Worm (Caenorhabditis elegans) whole organism, late embryonic: ENCODE measurements around the gene F35H10.2.
"Not testable (repeated sequence)": the region's sequence is repeated elsewhere in the genome, so short reads cannot be mapped to it uniquely, and the experiment has no call there.

Experiments
- C08G9.2 ChIP-seq: sonication (generic microtip); optimal IDR thresholded peaks from 2 replicates; lab custom pipeline; 2016; ENCODE audit warnings: mild to moderate bottlenecking, missing genetic modification characterization, moderate library complexity, missing compliant biosample characterization
- K02D7.2 ChIP-seq: sonication (generic microtip); optimal IDR thresholded peaks from 2 replicates; lab custom pipeline; 2017; ENCODE audit warnings: mild to moderate bottlenecking, missing genetic modification characterization, missing compliant biosample characterization
- K09A11.1 ChIP-seq: sonication (generic microtip); optimal IDR thresholded peaks from 2 replicates; lab custom pipeline; 2017; ENCODE audit warnings: antibody characterized with exemption, mild to moderate bottlenecking, missing genetic modification characterization, missing compliant biosample characterization; ENCODE audit not compliant: insufficient read depth
- Y22D7AL.16 ChIP-seq: sonication (generic microtip); optimal IDR thresholded peaks from 2 replicates; lab custom pipeline; 2016; ENCODE audit warnings: missing genetic modification characterization, missing compliant biosample characterization
- ahr-1 ChIP-seq: sonication (generic microtip); optimal IDR thresholded peaks from 2 replicates; lab custom pipeline; 2016; ENCODE audit warnings: missing genetic modification characterization, missing compliant biosample characterization
- ama-1 ChIP-seq: fragments of 150-350 bp; optimal IDR thresholded peaks from 2 replicates; lab custom pipeline; 2014
- ceh-14 ChIP-seq: sonication (generic microtip); optimal IDR thresholded peaks from 2 replicates; lab custom pipeline; 2016; ENCODE audit warnings: missing genotype, missing genetic modification characterization, missing compliant biosample characterization
- ceh-18 ChIP-seq: sonication (generic microtip); optimal IDR thresholded peaks from 2 replicates; lab custom pipeline; 2016; ENCODE audit warnings: missing genetic modification characterization, missing compliant biosample characterization
- ceh-2 ChIP-seq: sonication (generic microtip); optimal IDR thresholded peaks from 2 replicates; lab custom pipeline; 2016; ENCODE audit warnings: missing genotype, missing genetic modification characterization, missing compliant biosample characterization
- ceh-24 ChIP-seq: sonication (generic microtip); optimal IDR thresholded peaks from 2 replicates; lab custom pipeline; 2016; ENCODE audit warnings: mild to moderate bottlenecking, missing genetic modification characterization, missing compliant biosample characterization
- ceh-34 ChIP-seq: sonication (generic microtip); optimal IDR thresholded peaks from 2 replicates; lab custom pipeline; 2016; ENCODE audit warnings: mild to moderate bottlenecking, missing genetic modification characterization, missing compliant biosample characterization
- ceh-45 ChIP-seq: fragments of 200-800 bp; sonication (Bioruptor generic); IDR thresholded peaks from 2 replicates; pipeline ENCODE4 v1.3.6; 2022; ENCODE audit warnings: missing genetic modification reagents, missing genetic modification characterization, missing compliant biosample characterization
- ceh-48 ChIP-seq: sonication (generic microtip); optimal IDR thresholded peaks from 2 replicates; lab custom pipeline; 2016; ENCODE audit warnings: missing genetic modification characterization, inconsistent platforms, missing compliant biosample characterization
- che-1 ChIP-seq: sonication (generic microtip); optimal IDR thresholded peaks from 2 replicates; lab custom pipeline; 2016; ENCODE audit warnings: mild to moderate bottlenecking, missing genetic modification characterization, missing compliant biosample characterization
- elt-2 ChIP-seq: sonication (generic microtip); optimal IDR thresholded peaks from 2 replicates; lab custom pipeline; 2016; ENCODE audit warnings: missing genetic modification reagents, missing genetic modification characterization, missing compliant biosample characterization
- elt-4 ChIP-seq: sonication (generic microtip); optimal IDR thresholded peaks from 2 replicates; lab custom pipeline; 2016; ENCODE audit warnings: missing genetic modification characterization, missing compliant biosample characterization
- ets-4 ChIP-seq: sonication (generic microtip); optimal IDR thresholded peaks from 2 replicates; lab custom pipeline; 2016; ENCODE audit warnings: missing genetic modification characterization, missing compliant biosample characterization
- gmeb-2 ChIP-seq: sonication (generic microtip); optimal IDR thresholded peaks from 2 replicates; lab custom pipeline; 2016; ENCODE audit warnings: missing genetic modification characterization, inconsistent platforms, missing compliant biosample characterization
- hlh-6 ChIP-seq: sonication (generic microtip); optimal IDR thresholded peaks from 2 replicates; lab custom pipeline; 2016; ENCODE audit warnings: missing genotype, missing genetic modification characterization, missing compliant biosample characterization
- hlh-8 ChIP-seq: sonication (generic microtip); optimal IDR thresholded peaks from 2 replicates; lab custom pipeline; 2016; ENCODE audit warnings: missing genotype, missing genetic modification characterization, missing compliant biosample characterization
- lin-11 ChIP-seq: fragments of 200-800 bp; sonication (Bioruptor generic); optimal IDR thresholded peaks from 2 replicates; lab custom pipeline; 2018; ENCODE audit warnings: mild to moderate bottlenecking, missing genetic modification characterization, missing compliant biosample characterization
- madf-2 ChIP-seq: sonication (generic microtip); optimal IDR thresholded peaks from 2 replicates; lab custom pipeline; 2017; ENCODE audit warnings: missing genetic modification characterization, missing compliant biosample characterization
- mec-3 ChIP-seq: sonication (generic microtip); optimal IDR thresholded peaks from 2 replicates; lab custom pipeline; 2016; ENCODE audit warnings: borderline replicate concordance, missing genetic modification characterization, missing compliant biosample characterization
- nfya-1 ChIP-seq: sonication (generic microtip); optimal IDR thresholded peaks from 2 replicates; lab custom pipeline; 2017; ENCODE audit warnings: missing genetic modification characterization, mild to moderate bottlenecking, missing compliant biosample characterization, antibody characterized with exemption, moderate library complexity
- nhr-11 ChIP-seq: fragments of 150-350 bp; optimal IDR thresholded peaks from 2 replicates; lab custom pipeline; 2014; ENCODE audit warnings: missing biosample characterization, missing genetic modification characterization
- nhr-232 ChIP-seq: sonication (generic microtip); optimal IDR thresholded peaks from 2 replicates; lab custom pipeline; 2016; ENCODE audit warnings: missing genetic modification characterization, missing compliant biosample characterization
- odd-2 ChIP-seq: sonication (generic microtip); optimal IDR thresholded peaks from 2 replicates; lab custom pipeline; 2017; ENCODE audit warnings: antibody characterized with exemption, mild to moderate bottlenecking, missing genetic modification characterization, missing compliant biosample characterization
- pag-3 ChIP-seq: sonication (generic microtip); optimal IDR thresholded peaks from 2 replicates; lab custom pipeline; 2016; ENCODE audit warnings: missing compliant biosample characterization, missing genetic modification characterization, borderline replicate concordance
- pat-9 ChIP-seq: fragments of 200-800 bp; sonication (Bioruptor generic); optimal IDR thresholded peaks from 2 replicates; lab custom pipeline; 2018; ENCODE audit warnings: mild to moderate bottlenecking, missing genetic modification characterization, moderate library complexity, missing compliant biosample characterization
- pax-1 ChIP-seq: fragments of 150-350 bp; optimal IDR thresholded peaks from 2 replicates; lab custom pipeline; 2014; ENCODE audit warnings: missing biosample characterization, missing genetic modification characterization
- pha-4 ChIP-seq: fragments of 150-350 bp; optimal IDR thresholded peaks from 2 replicates; lab custom pipeline; 2018; ENCODE audit warnings: missing biosample characterization, missing genetic modification reagents, missing genetic modification characterization
- ref-2 ChIP-seq: sonication (generic microtip); optimal IDR thresholded peaks from 2 replicates; lab custom pipeline; 2016; ENCODE audit warnings: missing genetic modification characterization, missing compliant biosample characterization
- sdc-2 ChIP-seq: sonication (generic microtip); optimal IDR thresholded peaks from 2 replicates; lab custom pipeline; 2016; ENCODE audit warnings: missing genotype, missing genetic modification characterization, missing compliant biosample characterization
- sox-4 ChIP-seq: sonication (generic microtip); optimal IDR thresholded peaks from 2 replicates; lab custom pipeline; 2017; ENCODE audit warnings: mild to moderate bottlenecking, missing genetic modification characterization, inconsistent platforms, missing compliant biosample characterization
- tbx-2 ChIP-seq: sonication (generic microtip); optimal IDR thresholded peaks from 2 replicates; lab custom pipeline; 2016; ENCODE audit warnings: missing genetic modification characterization, missing compliant biosample characterization
- unc-3 ChIP-seq, 2 experiments: fragments of 200-800 bp in 1 of 2; sonication (Bioruptor generic) in 1 of 2; sonication (generic microtip) in 1 of 2; conservative IDR thresholded peaks in 1 of 2; optimal IDR thresholded peaks in 1 of 2; 2 replicates each; pipeline versions ENCODE4 v1.3.6 to Lab custom; 2016 to 2022; ENCODE audit warnings: missing compliant biosample characterization in 2 of 2, missing genetic modification characterization in 2 of 2, missing genetic modification reagents in 1 of 2
- unc-42 ChIP-seq: sonication (generic microtip); optimal IDR thresholded peaks from 2 replicates; lab custom pipeline; 2016; ENCODE audit warnings: missing genotype, missing genetic modification characterization, missing compliant biosample characterization
- unc-86 ChIP-seq: sonication (generic microtip); optimal IDR thresholded peaks from 2 replicates; lab custom pipeline; 2016; ENCODE audit warnings: missing genetic modification characterization, missing compliant biosample characterization
- zip-5 ChIP-seq: sonication (generic microtip); optimal IDR thresholded peaks from 2 replicates; lab custom pipeline; 2016; ENCODE audit warnings: missing genetic modification characterization, missing compliant biosample characterization
- ztf-16 ChIP-seq: sonication (generic microtip); optimal IDR thresholded peaks from 2 replicates; lab custom pipeline; 2017; ENCODE audit warnings: missing genetic modification characterization, missing compliant biosample characterization

F35H10.2 gene

ce11 chrIV:8348073-8348472 is 19.1 kb downstream of the F35H10.2 start, which contains the start of gene F17E9.4:
F17E9.4 (plus strand) TSS chrIV:8348373.
- TF ChIP-seq C08G9.2 (no peak), hlh-8 (no peak), pag-3 (no peak), pha-4 (no peak)
- TF ChIP-seq, all 69 proteins: peak for 0

DNA sequence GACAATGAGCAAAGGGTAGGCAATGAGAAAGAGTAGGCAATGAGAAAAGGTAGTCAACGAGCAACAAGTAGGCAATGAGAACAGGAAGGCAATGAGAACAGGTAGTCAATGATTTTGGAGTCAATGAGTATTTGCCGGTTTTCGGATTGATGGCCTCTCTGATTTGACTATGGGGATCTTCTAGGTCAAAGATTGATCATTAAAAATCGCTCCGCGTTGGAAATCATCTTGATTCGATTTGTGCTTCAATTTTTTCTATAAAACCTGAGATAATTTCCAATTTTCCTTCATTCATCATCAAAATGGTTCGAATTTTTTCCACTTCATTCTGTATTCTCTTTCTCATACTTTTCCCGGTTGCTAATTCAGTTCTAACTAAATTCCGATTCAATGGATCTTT is 23.0 kb downstream of the F35H10.2 start, which contains the start of gene F17E9.16:
Gene F17E9.16 (plus strand): TSS at position 301 of the 400 bp plus-strand sequence.
- TF ChIP-seq elt-4 (tag; lab: Kevin White, UChicago); elt-2 (tag; lab: Kevin White, UChicago); ama-1 (lab: Kevin White, UChicago): not testable (repeated sequence)

DNA sequence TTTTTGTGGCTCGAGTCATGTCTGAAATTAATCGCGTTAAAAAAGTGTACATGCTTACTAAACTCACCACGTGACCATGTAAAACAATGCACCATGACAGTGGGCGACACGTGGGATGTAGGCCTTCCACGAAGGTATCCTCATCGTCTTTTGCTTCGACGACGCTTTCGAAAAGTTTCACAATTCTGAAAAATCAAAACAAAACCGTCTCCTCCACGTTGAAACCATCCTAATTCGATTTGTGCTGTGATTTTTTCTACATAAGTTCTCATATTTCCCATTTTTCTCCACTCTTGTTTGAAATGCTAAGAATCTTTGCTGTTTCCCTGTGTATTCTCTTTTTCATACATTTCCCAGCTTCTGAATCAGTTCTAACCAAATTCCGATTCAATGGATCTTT is 25.6 kb downstream of the F35H10.2 start, which contains the start of gene F17E9.3:
Gene F17E9.3 (plus strand): TSS at position 301 of the 400 bp plus-strand sequence.
- TF ChIP-seq hlh-6 (no peak), unc-3 (GFP tag; conservative IDR thresholded peaks at IDR 0.05; lab: Robert Waterston, UW) (no peak), unc-3 (tag; optimal IDR thresholded peaks at IDR 0.05; lab: Kevin White, UChicago) (no peak), hlh-8 (no peak), K09A11.1 (no peak), sdc-2 (tag; lab: Kevin White, UChicago) (no peak), ceh-18 (tag; lab: Kevin White, UChicago) (no peak), K02D7.2 (tag; lab: Kevin White, UChicago) (no peak), nhr-232 (no peak), C08G9.2 (no peak), ceh-48 (tag; lab: Kevin White, UChicago) (no peak), Y22D7AL.16 (tag; lab: Kevin White, UChicago) (no peak), lin-11 (tag; lab: Kevin White, UChicago) (no peak), elt-2 (tag; lab: Kevin White, UChicago) (no peak), ceh-2 (tag; lab: Kevin White, UChicago) (no peak), ama-1 (lab: Kevin White, UChicago) (no peak), unc-42 (no peak)

ce11 chrIV:8355592-8355991 is 26.6 kb downstream of the F35H10.2 start, which contains the start of the genes F17E9.2 and col-116:
F17E9.2 (plus strand) TSS chrIV:8355892.
col-116 (plus strand) TSS chrIV:8355906.
- TF ChIP-seq elt-2 (tag; lab: Kevin White, UChicago) (no peak), ceh-45 (GFP tag; lab: Robert Waterston, UW) (no peak), ref-2 (no peak), nfya-1 (tag; lab: Kevin White, UChicago) (no peak), madf-2 (tag; lab: Kevin White, UChicago) (no peak), che-1 (tag; lab: Kevin White, UChicago) (no peak), pag-3 (no peak), nhr-232 (no peak), gmeb-2 (tag; lab: Kevin White, UChicago) (no peak), ceh-24 (tag; lab: Kevin White, UChicago) (no peak), ceh-48 (tag; lab: Kevin White, UChicago) (no peak), ceh-34 (tag; lab: Kevin White, UChicago) (no peak)

DNA sequence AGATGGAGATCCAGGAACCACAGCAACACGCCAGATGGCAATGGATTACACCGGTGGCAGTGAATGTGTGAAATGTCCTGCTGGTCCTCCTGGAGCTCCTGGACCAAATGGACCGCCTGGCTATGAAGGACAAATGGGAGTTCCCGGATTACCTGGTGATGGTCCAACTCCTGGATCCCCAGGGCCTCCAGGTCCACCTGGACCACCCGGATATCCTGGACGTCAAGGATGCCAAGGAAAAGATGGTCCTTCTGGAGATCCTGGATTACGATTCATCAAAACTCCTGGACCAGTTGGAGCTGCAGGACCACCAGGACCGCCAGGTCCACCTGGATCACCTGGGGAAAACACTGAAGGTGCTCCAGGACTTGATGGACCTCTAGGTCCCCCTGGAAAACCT is 28.3 kb downstream of the F35H10.2 start:
- peak; percentile 64 for TF ChIP-seq elt-4 (tag; lab: Kevin White, UChicago)
- TF ChIP-seq tbx-2 (tag; lab: Kevin White, UChicago), result no peak
- TF ChIP-seq, all 69 proteins: peak for 1

- TF ChIP-seq ahr-1 (tag; lab: Kevin White, UChicago) (no peak), ceh-24 (tag; lab: Kevin White, UChicago) (no peak), ets-4 (no peak), ztf-16 (tag; lab: Kevin White, UChicago) (no peak), odd-2 (tag; lab: Kevin White, UChicago) (no peak), pax-1 (tag; lab: Kevin White, UChicago) (no peak), mec-3 (tag; lab: Kevin White, UChicago) (no peak), zip-5 (tag; lab: Kevin White, UChicago) (no peak), ceh-14 (tag; lab: Kevin White, UChicago) (no peak), ceh-2 (tag; lab: Kevin White, UChicago) (no peak), nhr-11 (no peak), ceh-48 (tag; lab: Kevin White, UChicago) (no peak), pat-9 (no peak), ama-1 (lab: Kevin White, UChicago) (no peak), K09A11.1 (no peak), unc-86 (no peak), che-1 (tag; lab: Kevin White, UChicago) (no peak), ceh-45 (GFP tag; lab: Robert Waterston, UW) (no peak), sox-4 (tag; lab: Kevin White, UChicago) (no peak), sdc-2 (tag; lab: Kevin White, UChicago) (no peak)
These were observed 29.5 kb downstream of the F35H10.2 start, which contains the start of gene D2096.13 for ce11 chrIV:8358492-8358891. D2096.13 (minus strand) TSS chrIV:8358592.
